Fruit fly (Drosophila melanogaster) whole organism, embryonic: ENCODE results near the gene CG13074.
A peak's percentile ranks its signal among the peaks of the same experiment; 100 is the strongest.

Experiments used
- Atf3 ChIP-seq: fragments of 200-800 bp; sonication (Bioruptor generic); optimal IDR thresholded peaks from 3 replicates; lab custom pipeline; 2016; ENCODE audit warnings: missing biosample characterization, missing genetic modification characterization
- CG10209 ChIP-seq: fragments of 200-800 bp; sonication (Bioruptor generic); optimal IDR thresholded peaks from 3 replicates; lab custom pipeline; 2017; ENCODE audit warnings: missing biosample characterization, mild to moderate bottlenecking, missing genetic modification characterization, missing genetic modification reagents
- CG11247 ChIP-seq: fragments of 200-800 bp; sonication (Bioruptor generic); IDR thresholded peaks from 2 replicates; pipeline ENCODE4 v1.3.6; 2022; ENCODE audit warnings: missing biosample characterization, missing genetic modification characterization
- CG13775 ChIP-seq: fragments of 200-800 bp; sonication (Bioruptor generic); optimal IDR thresholded peaks from 3 replicates; lab custom pipeline; 2017; ENCODE audit warnings: missing biosample characterization, mild to moderate bottlenecking, missing genetic modification characterization
- CG14014 ChIP-seq: fragments of 200-800 bp; sonication (Bioruptor generic); IDR thresholded peaks from 2 replicates; pipeline ENCODE4 v1.3.6; 2022; ENCODE audit warnings: missing biosample characterization, missing genetic modification characterization
- CG18599 ChIP-seq: fragments of 200-800 bp; sonication (Bioruptor generic); optimal IDR thresholded peaks from 3 replicates; lab custom pipeline; 2017; ENCODE audit warnings: missing biosample characterization, missing genetic modification characterization, mild to moderate bottlenecking, moderate library complexity, missing genetic modification reagents
- CG18619 ChIP-seq: fragments of 200-800 bp; sonication (Bioruptor generic); optimal IDR thresholded peaks from 3 replicates; lab custom pipeline; 2017; ENCODE audit warnings: missing biosample characterization, mild to moderate bottlenecking, missing genetic modification characterization
- CG31224 ChIP-seq: fragments of 200-800 bp; sonication (Bioruptor generic); IDR thresholded peaks from 2 replicates; pipeline ENCODE4 v1.3.6; 2022; ENCODE audit warnings: missing biosample characterization, missing genetic modification characterization
- CG32772 ChIP-seq: fragments of 200-800 bp; sonication (Bioruptor generic); IDR thresholded peaks from 2 replicates; pipeline ENCODE4 v1.3.6; 2022; ENCODE audit warnings: missing biosample characterization, missing genetic modification characterization
- CG4328 ChIP-seq: fragments of 200-800 bp; sonication (Bioruptor generic); optimal IDR thresholded peaks from 3 replicates; lab custom pipeline; 2017; ENCODE audit warnings: missing biosample characterization, missing genetic modification reagents, missing genetic modification characterization
- CG4730 ChIP-seq: fragments of 200-800 bp; sonication (Bioruptor generic); IDR thresholded peaks from 2 replicates; pipeline ENCODE4 v1.3.6; 2022; ENCODE audit warnings: missing biosample characterization, missing genetic modification characterization
- CG7786 ChIP-seq: fragments of 200-800 bp; sonication (Bioruptor generic); optimal IDR thresholded peaks from 2 replicates; lab custom pipeline; 2016; ENCODE audit warnings: missing biosample characterization, missing genetic modification characterization
- CG9437 ChIP-seq: fragments of 200-800 bp; sonication (Bioruptor generic); optimal IDR thresholded peaks from 2 replicates; lab custom pipeline; 2018; ENCODE audit warnings: missing biosample characterization, mild to moderate bottlenecking, missing genetic modification characterization
- CG9932 ChIP-seq: fragments of 200-800 bp; sonication (Bioruptor generic); IDR thresholded peaks from 2 replicates; pipeline ENCODE4 v1.3.6; 2022; ENCODE audit warnings: missing biosample characterization, missing genetic modification characterization
- CHES-1-like ChIP-seq: fragments of 200-800 bp; sonication (Bioruptor generic); optimal IDR thresholded peaks from 2 replicates; lab custom pipeline; 2016; ENCODE audit warnings: missing biosample characterization, missing genetic modification characterization
- D19B ChIP-seq: fragments of 200-800 bp; sonication (Bioruptor generic); optimal IDR thresholded peaks from 2 replicates; lab custom pipeline; 2017; ENCODE audit warnings: missing biosample characterization, mild to moderate bottlenecking, missing genetic modification characterization
- Deaf1 ChIP-seq: fragments of 200-800 bp; optimal IDR thresholded peaks from 3 replicates; lab custom pipeline; 2019; ENCODE audit warnings: missing biosample characterization, mild to moderate bottlenecking, missing genetic modification characterization, moderate library complexity
- Drgx ChIP-seq: fragments of 200-800 bp; sonication (Bioruptor generic); IDR thresholded peaks from 2 replicates; pipeline ENCODE4 v1.3.6; 2022; ENCODE audit warnings: missing biosample characterization, missing genetic modification characterization
- Gug ChIP-seq: fragments of 200-800 bp; sonication (Bioruptor generic); IDR thresholded peaks from 4 replicates; pipeline ENCODE4 v1.3.6; 2022; ENCODE audit warnings: missing biosample characterization, missing genetic modification characterization
- HHEX ChIP-seq: fragments of 200-800 bp; sonication (Bioruptor generic); optimal IDR thresholded peaks from 3 replicates; lab custom pipeline; 2017; ENCODE audit warnings: missing biosample characterization, mild to moderate bottlenecking, missing genetic modification characterization, missing genetic modification reagents
- HLH54F ChIP-seq: fragments of 200-800 bp; sonication (Bioruptor generic); optimal IDR thresholded peaks from 3 replicates; lab custom pipeline; 2016; ENCODE audit warnings: missing biosample characterization, missing genetic modification characterization
- HLHmδ ChIP-seq: fragments of 200-800 bp; sonication (Bioruptor generic); optimal IDR thresholded peaks from 2 replicates; lab custom pipeline; 2018; ENCODE audit warnings: missing biosample characterization, mild to moderate bottlenecking, missing genetic modification characterization, moderate library complexity
- HmgZ ChIP-seq: fragments of 200-800 bp; sonication (Bioruptor generic); optimal IDR thresholded peaks from 2 replicates; lab custom pipeline; 2018; ENCODE audit warnings: missing biosample characterization, mild to moderate bottlenecking, missing genetic modification characterization
- Hmr ChIP-seq: fragments of 200-800 bp; sonication (Bioruptor generic); optimal IDR thresholded peaks from 3 replicates; lab custom pipeline; 2017; ENCODE audit warnings: mild to moderate bottlenecking, missing biosample characterization, missing genetic modification reagents, missing genetic modification characterization
- MBD-R2 ChIP-seq: fragments of 200-800 bp; sonication (Bioruptor generic); IDR thresholded peaks from 2 replicates; pipeline ENCODE4 v1.3.6; 2022; ENCODE audit warnings: missing biosample characterization, missing genetic modification characterization
- Mad ChIP-seq: fragments of 200-800 bp; sonication (Bioruptor generic); optimal IDR thresholded peaks from 2 replicates; lab custom pipeline; 2016; ENCODE audit warnings: missing biosample characterization, missing genetic modification characterization
- NFAT ChIP-seq: fragments of 200-800 bp; sonication (Bioruptor generic); IDR thresholded peaks from 2 replicates; pipeline ENCODE4 v1.3.6; 2022; ENCODE audit warnings: missing biosample characterization, missing genetic modification characterization
- PHDP ChIP-seq: fragments of 200-800 bp; sonication (Bioruptor generic); optimal IDR thresholded peaks from 3 replicates; lab custom pipeline; 2018; ENCODE audit warnings: missing biosample characterization, mild to moderate bottlenecking, missing genetic modification characterization, moderate library complexity
- Rfx ChIP-seq: fragments of 200-800 bp; sonication (Bioruptor generic); IDR thresholded peaks from 2 replicates; pipeline ENCODE4 v1.3.6; 2022; ENCODE audit warnings: missing biosample characterization, missing genetic modification characterization
- abd-A ChIP-seq: fragments of 200-800 bp; sonication (Bioruptor generic); optimal IDR thresholded peaks from 3 replicates; lab custom pipeline; 2019; ENCODE audit warnings: missing biosample characterization, mild to moderate bottlenecking, missing genetic modification characterization, moderate library complexity
- amos ChIP-seq: fragments of 200-800 bp; sonication (Bioruptor generic); IDR thresholded peaks from 2 replicates; pipeline ENCODE4 v1.3.6; 2022; ENCODE audit warnings: missing biosample characterization, missing genetic modification characterization; ENCODE audit not compliant: partially characterized antibody
- cas ChIP-seq: fragments of 200-800 bp; sonication (Bioruptor generic); IDR thresholded peaks from 2 replicates; pipeline ENCODE4 v1.3.6; 2022; ENCODE audit warnings: missing biosample characterization, missing genetic modification characterization
- caup ChIP-seq: fragments of 200-800 bp; sonication (Bioruptor generic); optimal IDR thresholded peaks from 3 replicates; lab custom pipeline; 2017; ENCODE audit warnings: missing biosample characterization, mild to moderate bottlenecking, missing genetic modification characterization, moderate library complexity; ENCODE audit not compliant: severe bottlenecking
- cg ChIP-seq: fragments of 200-800 bp; sonication (Bioruptor generic); optimal IDR thresholded peaks from 3 replicates; lab custom pipeline; 2019; ENCODE audit warnings: missing biosample characterization, mild to moderate bottlenecking, missing genetic modification characterization, moderate library complexity
- cwo ChIP-seq: fragments of 200-800 bp; sonication (Bioruptor generic); optimal IDR thresholded peaks from 3 replicates; lab custom pipeline; 2017; ENCODE audit warnings: missing biosample characterization, missing genetic modification characterization, mild to moderate bottlenecking, moderate library complexity, missing genetic modification reagents
- danr ChIP-seq: fragments of 200-800 bp; sonication (Bioruptor generic); IDR thresholded peaks from 2 replicates; pipeline ENCODE4 v1.3.6; 2022; ENCODE audit warnings: missing biosample characterization, missing genetic modification characterization
- fru ChIP-seq: fragments of >200 bp; optimal IDR thresholded peaks from 2 replicates; lab custom pipeline; 2017
- grn ChIP-seq: fragments of 200-800 bp; sonication (Bioruptor generic); optimal IDR thresholded peaks from 3 replicates; lab custom pipeline; 2017; ENCODE audit warnings: missing biosample characterization, missing genetic modification characterization
- her ChIP-seq: fragments of 200-800 bp; sonication (Bioruptor generic); optimal IDR thresholded peaks from 2 replicates; lab custom pipeline; 2016; ENCODE audit warnings: missing biosample characterization, missing genetic modification characterization
- klu ChIP-seq: fragments of 200-800 bp; sonication (Bioruptor generic); IDR thresholded peaks from 2 replicates; pipeline ENCODE4 v1.3.6; 2022; ENCODE audit warnings: missing biosample characterization, missing genetic modification characterization
- lab ChIP-seq: fragments of 200-800 bp; sonication (Bioruptor generic); optimal IDR thresholded peaks from 3 replicates; lab custom pipeline; 2017; ENCODE audit warnings: missing biosample characterization, missing genetic modification characterization, mild to moderate bottlenecking, moderate library complexity, missing genetic modification reagents
- lov ChIP-seq, 2 experiments: fragments of 200-800 bp in 1 of 2; fragments of >200 bp in 1 of 2; sonication (Bioruptor generic) in 1 of 2; IDR thresholded peaks in 1 of 2; optimal IDR thresholded peaks in 1 of 2; 2 replicates in 1 of 2; 3 replicates in 1 of 2; pipeline versions ENCODE4 v1.3.6 to Lab custom; 2017 to 2022; ENCODE audit warnings: missing biosample characterization in 1 of 2, missing genetic modification characterization in 1 of 2
- nau ChIP-seq: fragments of 200-800 bp; sonication (Bioruptor generic); optimal IDR thresholded peaks from 3 replicates; lab custom pipeline; 2017; ENCODE audit warnings: missing biosample characterization, mild to moderate bottlenecking, missing genetic modification characterization, missing genetic modification reagents
- odd ChIP-seq: fragments of 200-800 bp; sonication (Bioruptor generic); optimal IDR thresholded peaks from 2 replicates; lab custom pipeline; 2017; ENCODE audit warnings: missing biosample characterization, mild to moderate bottlenecking, missing genetic modification characterization
- sisA ChIP-seq: fragments of 200-800 bp; sonication (Bioruptor generic); IDR thresholded peaks from 2 replicates; pipeline ENCODE4 v1.3.6; 2022; ENCODE audit warnings: missing biosample characterization, missing genetic modification characterization
- slbo ChIP-seq: fragments of 200-800 bp; sonication (Bioruptor generic); IDR thresholded peaks from 2 replicates; pipeline ENCODE4 v1.3.6; 2022; ENCODE audit warnings: missing biosample characterization, missing genetic modification characterization
- tna ChIP-seq: fragments of 200-800 bp; sonication (Bioruptor generic); IDR thresholded peaks from 2 replicates; pipeline ENCODE4 v1.3.6; 2022; ENCODE audit warnings: missing biosample characterization, missing genetic modification characterization; ENCODE audit not compliant: partially characterized antibody
- trh ChIP-seq: fragments of 200-800 bp; sonication (Bioruptor generic); optimal IDR thresholded peaks from 2 replicates; lab custom pipeline; 2016; ENCODE audit warnings: missing biosample characterization, missing genetic modification characterization
- ttk ChIP-seq: fragments of 200-800 bp; sonication (Bioruptor generic); IDR thresholded peaks from 2 replicates; pipeline ENCODE4 v2.1.2; 2022; ENCODE audit warnings: missing biosample characterization, missing genetic modification characterization
- tup ChIP-seq: fragments of 200-800 bp; sonication (Bioruptor generic); optimal IDR thresholded peaks from 2 replicates; lab custom pipeline; 2016; ENCODE audit warnings: missing biosample characterization, mild to moderate bottlenecking, missing genetic modification characterization, moderate library complexity

Gene CG13074

DNA sequence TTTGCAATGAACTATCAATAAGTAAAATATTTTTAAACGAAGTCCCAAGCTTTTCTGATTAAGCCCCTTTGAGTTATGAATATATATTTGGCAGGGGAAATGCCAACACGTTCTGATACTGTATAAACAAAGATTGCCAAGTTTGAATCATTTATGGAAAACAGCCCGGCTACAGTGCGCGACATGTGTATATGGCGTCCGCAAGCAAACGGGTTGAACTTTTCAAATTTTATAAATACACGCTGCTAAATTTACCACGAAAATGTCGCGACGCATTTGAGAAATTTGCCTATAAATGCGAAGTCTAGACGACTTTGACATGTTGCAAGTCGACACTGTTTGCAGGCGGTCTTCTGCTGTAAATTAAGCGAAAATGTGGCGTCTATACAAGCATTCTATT lies 49.2 kb downstream of the CG13074 start (continued):
- TF ChIP-seq PHDP (peak; percentile 47), CG4328 (GFP tag; lab: Kevin White, UChicago) (peak; percentile 17), CG32772 (GFP tag; lab: Robert Waterston, UW) (no peak), cas (GFP tag; lab: Robert Waterston, UW) (peak; percentile 17; the same call in 1 of the 2 replicates), CG31224 (GFP tag; lab: Robert Waterston, UW) (0 out of 2 replicates have a peak, but pooled peaks have one; percentile 30), CHES-1-like (GFP tag; lab: Kevin White, UChicago) (peak; percentile 40), CG18619 (GFP tag; lab: Kevin White, UChicago) (peak; percentile 10), NFAT (GFP tag; lab: Robert Waterston, UW) (0 out of 2 replicates have a peak, but pooled peaks have one; percentile 45), CG13775 (GFP tag; lab: Kevin White, UChicago) (peak; percentile 26), slbo (GFP tag; lab: Robert Waterston, UW) (peak; percentile 77), CG7786 (GFP tag; lab: Kevin White, UChicago) (peak; percentile 66), trh (GFP tag; lab: Kevin White, UChicago) (no peak), HHEX (GFP tag; lab: Kevin White, UChicago) (peak; percentile 46), HLHmδ (GFP tag; lab: Kevin White, UChicago) (no peak), danr (GFP tag; lab: Robert Waterston, UW) (peak; percentile 9; the same call in 1 of the 2 replicates), Atf3 (no peak), CG14014 (GFP tag; lab: Robert Waterston, UW) (peak; percentile 71), Deaf1 (tag; lab: Kevin White, UChicago) (peak; percentile 4), tna (GFP tag; lab: Robert Waterston, UW) (no peak), CG11247 (GFP tag; lab: Robert Waterston, UW) (peak; percentile 52; the same call in 1 of the 2 replicates), CG9437 (GFP tag; lab: Kevin White, UChicago) (no peak), CG18599 (GFP tag; lab: Kevin White, UChicago) (peak; percentile 74), cwo (peak; percentile 18), MBD-R2 (peak; percentile 46; the same call in 1 of the 2 replicates), lab (peak; percentile 74), amos (GFP tag; lab: Robert Waterston, UW) (no peak), fru (no peak), CG9932 (GFP tag; lab: Robert Waterston, UW) (peak; percentile 74), D19B (GFP tag; lab: Kevin White, UChicago) (peak; percentile 47), Hmr (GFP tag; lab: Kevin White, UChicago) (peak; percentile 69), HLH54F (GFP tag; lab: Kevin White, UChicago) (peak; percentile 45), abd-A (tag; lab: Kevin White, UChicago) (no peak), nau (no peak), CG10209 (GFP tag; lab: Kevin White, UChicago) (peak; percentile 39), odd (no peak), klu (GFP tag; lab: Robert Waterston, UW) (no peak), tup (no peak), cg (GFP tag; lab: Kevin White, UChicago) (no peak), ttk (GFP tag; lab: Robert Waterston, UW) (0 out of 2 replicates have a peak, but pooled peaks have one; percentile 20), Rfx (GFP tag; lab: Robert Waterston, UW) (peak; percentile 75), sisA (GFP tag; lab: Robert Waterston, UW) (no peak), Mad (GFP tag; lab: Kevin White, UChicago) (peak; percentile 20), caup (GFP tag; lab: Kevin White, UChicago) (peak; percentile 53), CG4730 (GFP tag; lab: Robert Waterston, UW) (peak; percentile 21; the same call in 1 of the 2 replicates), grn (GFP tag; lab: Kevin White, UChicago) (no peak), lov (optimal IDR thresholded peaks at IDR 0.05; lab: Kevin White, UChicago) (no peak), lov (GFP tag; IDR thresholded peaks at IDR 0.05; lab: Robert Waterston, UW) (no peak), her (GFP tag; lab: Kevin White, UChicago) (peak; percentile 17), HmgZ (tag; lab: Kevin White, UChicago) (peak; percentile 29), Drgx (peak; percentile 81), Gug (peak; percentile 32; the same call in 1 of the 4 replicates)
